Fruit fly (Drosophila melanogaster) whole organism, embryonic: ENCODE measurements around the gene Xe7.
A peak's percentile ranks its signal among the peaks of the same experiment; 100 is the strongest.

ENCODE experiments used
- ATbp ChIP-seq: fragments of 200-800 bp; sonication (Bioruptor generic); optimal IDR thresholded peaks from 2 replicates; lab custom pipeline; 2017; ENCODE audit warnings: missing biosample characterization, mild to moderate bottlenecking, missing genetic modification characterization, missing genetic modification reagents
- Bdp1 ChIP-seq: fragments of 200-800 bp; sonication (Bioruptor generic); optimal IDR thresholded peaks from 3 replicates; lab custom pipeline; 2016; ENCODE audit warnings: missing biosample characterization, missing genetic modification characterization
- CG10366 ChIP-seq: fragments of 200-800 bp; sonication (Bioruptor generic); IDR thresholded peaks from 2 replicates; pipeline ENCODE4 v1.3.6; 2022; ENCODE audit warnings: missing biosample characterization, missing genetic modification characterization
- CG11093 ChIP-seq: fragments of 200-800 bp; sonication (Bioruptor generic); IDR thresholded peaks from 3 replicates; pipeline ENCODE4 v1.3.6; 2022; ENCODE audit warnings: missing biosample characterization, missing genetic modification characterization
- CG12071 ChIP-seq: fragments of 200-800 bp; sonication (Bioruptor generic); optimal IDR thresholded peaks from 3 replicates; lab custom pipeline; 2018; ENCODE audit warnings: missing biosample characterization, mild to moderate bottlenecking, missing genetic modification characterization
- CG12155 ChIP-seq: fragments of 200-800 bp; sonication (Bioruptor generic); optimal IDR thresholded peaks from 3 replicates; lab custom pipeline; 2016; ENCODE audit warnings: missing biosample characterization, missing genetic modification characterization
- CG13287 ChIP-seq: fragments of 200-800 bp; sonication (Bioruptor generic); IDR thresholded peaks from 2 replicates; pipeline ENCODE4 v1.3.6; 2022; ENCODE audit warnings: missing biosample characterization, missing genetic modification characterization; ENCODE audit not compliant: partially characterized antibody
- CG14050 ChIP-seq: fragments of 200-800 bp; sonication (Bioruptor generic); IDR thresholded peaks from 3 replicates; pipeline ENCODE4 v1.3.6; 2022; ENCODE audit warnings: missing biosample characterization, missing genetic modification characterization
- CG1603 ChIP-seq: fragments of 200-800 bp; sonication (Bioruptor generic); optimal IDR thresholded peaks from 2 replicates; lab custom pipeline; 2019; ENCODE audit warnings: missing biosample characterization, mild to moderate bottlenecking, missing genetic modification characterization, moderate library complexity
- CG2199 ChIP-seq: fragments of 200-800 bp; sonication (Bioruptor generic); IDR thresholded peaks from 3 replicates; pipeline ENCODE4 v1.3.6; 2022; ENCODE audit warnings: missing biosample characterization, missing genetic modification characterization
- CG31365 ChIP-seq: fragments of 200-800 bp; sonication (Bioruptor generic); optimal IDR thresholded peaks from 2 replicates; lab custom pipeline; 2018; ENCODE audit warnings: missing biosample characterization, mild to moderate bottlenecking, missing genetic modification characterization
- CG33557 ChIP-seq: fragments of 200-800 bp; sonication (Bioruptor generic); optimal IDR thresholded peaks from 2 replicates; lab custom pipeline; 2019; ENCODE audit warnings: missing biosample characterization, mild to moderate bottlenecking, missing genetic modification characterization, moderate library complexity
- CG34422 ChIP-seq: fragments of 200-800 bp; sonication (Bioruptor generic); IDR thresholded peaks from 3 replicates; pipeline ENCODE4 v1.3.6; 2022; ENCODE audit warnings: missing biosample characterization, missing genetic modification characterization
- CG3726 ChIP-seq: fragments of 200-800 bp; sonication (Bioruptor generic); IDR thresholded peaks from 3 replicates; pipeline ENCODE4, ENCODE4 v1.3.6; 2022; ENCODE audit warnings: missing biosample characterization, missing genetic modification characterization
- CG6175 ChIP-seq: fragments of 200-800 bp; sonication (Bioruptor generic); IDR thresholded peaks from 3 replicates; pipeline ENCODE4 v1.3.6; 2022; ENCODE audit warnings: missing biosample characterization, missing genetic modification characterization
- CG6765 ChIP-seq: fragments of 200-800 bp; sonication (Bioruptor generic); optimal IDR thresholded peaks from 3 replicates; lab custom pipeline; 2017; ENCODE audit warnings: missing biosample characterization, mild to moderate bottlenecking, missing genetic modification characterization
- CG6791 ChIP-seq: fragments of 200-800 bp; sonication (Bioruptor generic); IDR thresholded peaks from 3 replicates; pipeline ENCODE4 v1.3.6; 2022; ENCODE audit warnings: missing biosample characterization, missing genetic modification characterization; ENCODE audit not compliant: partially characterized antibody
- CG7556 ChIP-seq: fragments of 200-800 bp; sonication (Bioruptor generic); optimal IDR thresholded peaks from 2 replicates; lab custom pipeline; 2017; ENCODE audit warnings: missing biosample characterization, mild to moderate bottlenecking, missing genetic modification characterization
- CG8290 ChIP-seq, 3 experiments: fragments of 200-800 bp; sonication (Bioruptor generic); optimal IDR thresholded peaks; 2 replicates each; lab custom pipeline; 2016 to 2019; ENCODE audit warnings: missing biosample characterization in 3 of 3, missing genetic modification characterization in 3 of 3, mild to moderate bottlenecking in 2 of 3, moderate library complexity in 1 of 3
- CG8924 ChIP-seq: fragments of 200-800 bp; optimal IDR thresholded peaks from 3 replicates; lab custom pipeline; 2019; ENCODE audit warnings: missing biosample characterization, mild to moderate bottlenecking, missing genetic modification characterization, moderate library complexity
- CG9817 ChIP-seq: fragments of 200-800 bp; sonication (Bioruptor generic); optimal IDR thresholded peaks from 2 replicates; lab custom pipeline; 2018; ENCODE audit warnings: missing biosample characterization, mild to moderate bottlenecking, missing genetic modification characterization, moderate library complexity
- CHES-1-like ChIP-seq: fragments of 200-800 bp; sonication (Bioruptor generic); optimal IDR thresholded peaks from 2 replicates; lab custom pipeline; 2016; ENCODE audit warnings: missing biosample characterization, missing genetic modification characterization
- E2f1 ChIP-seq: fragments of 200-800 bp; sonication (Bioruptor generic); IDR thresholded peaks from 2 replicates; pipeline ENCODE4 v1.3.6; 2022; ENCODE audit warnings: missing biosample characterization, missing genetic modification characterization
- Fer1 ChIP-seq: fragments of 200-800 bp; sonication (Bioruptor generic); optimal IDR thresholded peaks from 2 replicates; lab custom pipeline; 2017; ENCODE audit warnings: missing biosample characterization, mild to moderate bottlenecking, missing genetic modification characterization
- HLH3B ChIP-seq: fragments of 200-800 bp; sonication (Bioruptor generic); IDR thresholded peaks from 2 replicates; pipeline ENCODE4 v1.3.6; 2022; ENCODE audit warnings: missing biosample characterization, missing genetic modification characterization
- Hsf ChIP-seq: fragments of 200-800 bp; sonication (Bioruptor generic); optimal IDR thresholded peaks from 3 replicates; lab custom pipeline; 2016; ENCODE audit warnings: missing biosample characterization, missing genetic modification characterization
- Myb ChIP-seq: fragments of 200-800 bp; sonication (Bioruptor generic); optimal IDR thresholded peaks from 2 replicates; lab custom pipeline; 2016; ENCODE audit warnings: missing biosample characterization, missing genetic modification characterization
- NC2β ChIP-seq: fragments of 200-800 bp; sonication (Bioruptor generic); optimal IDR thresholded peaks from 2 replicates; lab custom pipeline; 2016; ENCODE audit warnings: missing biosample characterization, missing genetic modification characterization
- Pdp1 ChIP-seq, 2 experiments: fragments of 200-800 bp; sonication (Bioruptor generic); optimal IDR thresholded peaks; 3 replicates each; lab custom pipeline; 2016; ENCODE audit warnings: missing biosample characterization in 2 of 2, missing genetic modification characterization in 2 of 2, mild to moderate bottlenecking in 1 of 2, moderate library complexity in 1 of 2
- Sry-β ChIP-seq: fragments of 200-800 bp; sonication (Bioruptor generic); optimal IDR thresholded peaks from 2 replicates; lab custom pipeline; 2018; ENCODE audit warnings: missing biosample characterization, mild to moderate bottlenecking, missing genetic modification characterization, moderate library complexity
- TFAM ChIP-seq: fragments of 200-800 bp; sonication (Bioruptor generic); optimal IDR thresholded peaks from 2 replicates; lab custom pipeline; 2017; ENCODE audit warnings: missing biosample characterization, missing genetic modification characterization, inconsistent platforms
- ac ChIP-seq: fragments of 200-800 bp; sonication (Bioruptor generic); optimal IDR thresholded peaks from 3 replicates; lab custom pipeline; 2017; ENCODE audit warnings: missing biosample characterization, mild to moderate bottlenecking, missing genetic modification characterization
- bowl ChIP-seq: fragments of 200-800 bp; sonication (Bioruptor generic); IDR thresholded peaks from 2 replicates; pipeline ENCODE4 v1.3.6; 2022; ENCODE audit warnings: missing biosample characterization, missing genetic modification characterization
- chif ChIP-seq, 2 experiments: fragments of 200-800 bp; sonication (Bioruptor generic); optimal IDR thresholded peaks; 3 replicates each; lab custom pipeline; 2016; ENCODE audit warnings: missing biosample characterization in 2 of 2, missing genetic modification characterization in 2 of 2
- danr ChIP-seq: fragments of 200-800 bp; sonication (Bioruptor generic); IDR thresholded peaks from 2 replicates; pipeline ENCODE4 v1.3.6; 2022; ENCODE audit warnings: missing biosample characterization, missing genetic modification characterization
- dmrt11E ChIP-seq: fragments of 200-800 bp; sonication (Bioruptor generic); optimal IDR thresholded peaks from 3 replicates; lab custom pipeline; 2018; ENCODE audit warnings: missing biosample characterization, mild to moderate bottlenecking, missing genetic modification characterization, moderate library complexity
- emc ChIP-seq: fragments of 200-800 bp; sonication (Bioruptor generic); optimal IDR thresholded peaks from 2 replicates; lab custom pipeline; 2016; ENCODE audit warnings: missing biosample characterization, missing genetic modification characterization
- her ChIP-seq: fragments of 200-800 bp; sonication (Bioruptor generic); optimal IDR thresholded peaks from 2 replicates; lab custom pipeline; 2016; ENCODE audit warnings: missing biosample characterization, missing genetic modification characterization
- jumu ChIP-seq: fragments of 200-800 bp; sonication (Bioruptor generic); optimal IDR thresholded peaks from 3 replicates; lab custom pipeline; 2016; ENCODE audit warnings: missing biosample characterization, missing genetic modification characterization
- lola ChIP-seq, 3 experiments: fragments of >200 bp in 2 of 3; fragments of 200-800 bp in 1 of 3; sonication (Bioruptor generic) in 1 of 3; optimal IDR thresholded peaks; 2 replicates each; lab custom pipeline; 2017 to 2019; ENCODE audit warnings: missing biosample characterization in 3 of 3, missing genetic modification characterization in 3 of 3, mild to moderate bottlenecking in 1 of 3, moderate library complexity in 1 of 3
- phol ChIP-seq: fragments of 200-800 bp; sonication (Bioruptor generic); optimal IDR thresholded peaks from 3 replicates; lab custom pipeline; 2018; ENCODE audit warnings: missing biosample characterization, mild to moderate bottlenecking, missing genetic modification characterization, moderate library complexity
- pita ChIP-seq: fragments of 200-800 bp; sonication (Bioruptor generic); optimal IDR thresholded peaks from 2 replicates; lab custom pipeline; 2017; ENCODE audit warnings: missing biosample characterization, mild to moderate bottlenecking, missing genetic modification characterization
- sens ChIP-seq: fragments of 200-800 bp; sonication (Bioruptor generic); peaks from one replicate; lab custom pipeline; 2016; ENCODE audit warnings: missing biosample characterization, missing genetic modification characterization
- slp2 ChIP-seq: fragments of 200-800 bp; sonication (Bioruptor generic); optimal IDR thresholded peaks from 2 replicates; lab custom pipeline; 2016; ENCODE audit warnings: missing biosample characterization, missing genetic modification characterization
- sr ChIP-seq: fragments of 200-800 bp; sonication (Bioruptor generic); IDR thresholded peaks from 3 replicates; pipeline ENCODE4 v1.3.6; 2022; ENCODE audit warnings: missing biosample characterization, missing genetic modification characterization
- trem ChIP-seq: fragments of 200-800 bp; optimal IDR thresholded peaks from 3 replicates; lab custom pipeline; 2019; ENCODE audit warnings: missing biosample characterization, mild to moderate bottlenecking, missing genetic modification characterization, moderate library complexity
- vfl ChIP-seq: fragments of 200-800 bp; sonication (Bioruptor generic); optimal IDR thresholded peaks from 2 replicates; lab custom pipeline; 2016; ENCODE audit warnings: missing biosample characterization, missing genetic modification characterization
- vvl ChIP-seq: fragments of 200-800 bp; sonication (Bioruptor generic); IDR thresholded peaks from 2 replicates; pipeline ENCODE4 v1.3.6; 2022; ENCODE audit warnings: missing biosample characterization, missing genetic modification characterization
- zen2 ChIP-seq: fragments of 200-800 bp; sonication (Bioruptor generic); IDR thresholded peaks from 3 replicates; pipeline ENCODE4 v1.3.6; 2022; ENCODE audit warnings: missing biosample characterization, missing genetic modification characterization; ENCODE audit not compliant: partially characterized antibody
- zfh1 ChIP-seq: fragments of 200-800 bp; sonication (Bioruptor generic); IDR thresholded peaks from 3 replicates; pipeline ENCODE4 v1.3.6; 2022; ENCODE audit warnings: missing biosample characterization, missing genetic modification characterization

Xe7 gene

DNA sequence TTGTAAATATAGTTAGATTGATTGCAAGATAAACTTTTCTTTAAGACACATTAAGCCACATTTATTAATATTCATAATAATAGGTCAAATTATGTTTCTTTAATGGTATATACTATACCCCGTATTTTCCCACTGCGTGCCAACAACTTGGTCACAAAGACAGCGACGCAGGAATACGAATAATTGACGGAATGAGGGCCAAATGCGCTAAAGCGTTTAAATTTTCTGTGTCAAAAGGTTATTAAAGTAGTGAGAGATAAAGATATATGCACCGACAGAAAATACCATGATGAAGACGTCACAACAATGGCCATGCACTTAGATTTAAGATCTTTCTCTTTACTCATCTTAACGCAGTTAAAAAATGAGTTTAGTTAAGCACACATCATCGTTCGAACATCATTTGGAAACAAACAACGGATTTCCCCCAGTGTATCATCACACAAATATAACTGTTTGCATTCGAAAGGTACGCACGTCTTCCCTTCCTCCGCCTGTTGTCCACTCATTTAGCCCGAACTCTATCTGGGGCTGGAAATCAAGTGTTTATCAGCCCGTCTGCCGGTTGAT, 48.7 kb downstream of the Xe7 start (continued):
- TF ChIP-seq E2f1 (GFP tag; lab: Robert Waterston, UW), result peak; percentile 23; the same call in 1 of the 2 replicates
- TF ChIP-seq bowl (GFP tag; lab: Robert Waterston, UW), result 0 out of 2 replicates have a peak, but pooled peaks have one; percentile 14
- no peak for TF ChIP-seq CG12071 (GFP tag; lab: Kevin White, UChicago)
- TF ChIP-seq CG12155 (GFP tag; lab: Kevin White, UChicago), result no peak
- peak; percentile 7 for TF ChIP-seq CG8290 (GFP tag; optimal IDR thresholded peaks at IDR 0.05; lab: Kevin White, UChicago)
- peak in 1 of 2 experiments; percentile 81 for TF ChIP-seq CG8290 (tag; optimal IDR thresholded peaks at IDR 0.05; lab: Kevin White, UChicago)
- TF ChIP-seq chif (GFP tag; optimal IDR thresholded peaks at IDR 0.05; lab: Kevin White, UChicago), result peak in 1 of 2 experiments; percentile 65
- TF ChIP-seq Bdp1 (GFP tag; lab: Kevin White, UChicago), result no peak
- no peak; the same call in 1 of the 2 replicates for TF ChIP-seq CG10366 (GFP tag; lab: Robert Waterston, UW)
- peak; percentile 44 for TF ChIP-seq her (GFP tag; lab: Kevin White, UChicago)
- TF ChIP-seq Fer1, result peak; percentile 44
- TF ChIP-seq CG34422 (GFP tag; lab: Robert Waterston, UW), result peak; percentile 63; the same call in 2 of the 3 replicates
- peak; percentile 52 for TF ChIP-seq dmrt11E
- TF ChIP-seq danr, result no peak; the same call in 1 of the 2 replicates
- peak; percentile 74 for TF ChIP-seq zfh1
- TF ChIP-seq CG33557, result no peak
- no peak for TF ChIP-seq TFAM
- peak; percentile 12 for TF ChIP-seq trem
- peak; percentile 71 for TF ChIP-seq CG1603
- no peak for TF ChIP-seq CG13287 (GFP tag; lab: Robert Waterston, UW)
- peak; percentile 93 for TF ChIP-seq sens (GFP tag; lab: Kevin White, UChicago)
- peak; percentile 17 for TF ChIP-seq CG9817 (tag; lab: Kevin White, UChicago)
- no peak for TF ChIP-seq ac
- TF ChIP-seq jumu (GFP tag; lab: Kevin White, UChicago), result peak; percentile 63
- TF ChIP-seq Sry-β (GFP tag; lab: Kevin White, UChicago), result no peak
- no peak for TF ChIP-seq CG14050 (GFP tag; lab: Robert Waterston, UW)
- peak; percentile 43 to 70 for TF ChIP-seq Pdp1 (GFP tag; optimal IDR thresholded peaks at IDR 0.05; lab: Kevin White, UChicago)
- TF ChIP-seq Hsf, result peak; percentile 54
- TF ChIP-seq CG6791 (GFP tag; lab: Robert Waterston, UW), result no peak
- TF ChIP-seq CHES-1-like (GFP tag; lab: Kevin White, UChicago), result peak; percentile 46
- TF ChIP-seq CG7556, result peak; percentile 77
- peak; percentile 24 for TF ChIP-seq emc (GFP tag; lab: Kevin White, UChicago)
- no peak for TF ChIP-seq CG2199 (GFP tag; lab: Robert Waterston, UW)
- TF ChIP-seq CG31365 (tag; lab: Kevin White, UChicago), result no peak
- no peak for TF ChIP-seq CG6175 (GFP tag; lab: Robert Waterston, UW)
- TF ChIP-seq pita (GFP tag; lab: Kevin White, UChicago), result no peak
- peak; percentile 74 for TF ChIP-seq CG8924
- TF ChIP-seq phol (tag; lab: Kevin White, UChicago), result peak; percentile 71
- peak; percentile 62 for TF ChIP-seq NC2β (GFP tag; lab: Kevin White, UChicago)
- TF ChIP-seq lola (GFP tag; optimal IDR thresholded peaks at IDR 0.05; lab: Kevin White, UChicago), result peak in 1 of 3 experiments; percentile 67
- TF ChIP-seq Myb, result peak; percentile 53
- TF ChIP-seq slp2 (GFP tag; lab: Kevin White, UChicago), result peak; percentile 48
- TF ChIP-seq vvl (GFP tag; lab: Robert Waterston, UW), result peak; percentile 81
- no peak for TF ChIP-seq CG6765 (GFP tag; lab: Kevin White, UChicago)
- peak; percentile 71 for TF ChIP-seq ATbp (GFP tag; lab: Kevin White, UChicago)
- TF ChIP-seq vfl (GFP tag; lab: Kevin White, UChicago), result peak; percentile 44
- TF ChIP-seq CG11093 (GFP tag; lab: Robert Waterston, UW), result no peak
- peak; percentile 77 for TF ChIP-seq HLH3B
- no peak for TF ChIP-seq zen2 (GFP tag; lab: Robert Waterston, UW)
- peak; percentile 59; the same call in 1 of the 3 replicates for TF ChIP-seq CG3726 (GFP tag; lab: Robert Waterston, UW)
- no peak for TF ChIP-seq sr
